Worm (Caenorhabditis elegans): Measurements from ENCODE around the gene Y50D4C.3.
"Not testable (repeated sequence)": the region's sequence is repeated elsewhere in the genome, so short reads cannot be mapped to it uniquely, and the experiment has no call there.

Y50D4C.3 gene

ce11 chrV:890835-891234 is 54.2 kb downstream of the Y50D4C.3 start, which contains the start of gene srlf-22:
srlf-22 (plus strand) TSS chrV:891135.
- TF ChIP-seq ceh-28 (tag; optimal IDR thresholded peaks at IDR 0.05); nhr-77 (tag; optimal IDR thresholded peaks at IDR 0.05); unc-62 (GFP tag; optimal IDR thresholded peaks at IDR 0.05 in 1 of 2); unc-62 (tag; optimal IDR thresholded peaks at IDR 0.05): not testable (repeated sequence)

DNA sequence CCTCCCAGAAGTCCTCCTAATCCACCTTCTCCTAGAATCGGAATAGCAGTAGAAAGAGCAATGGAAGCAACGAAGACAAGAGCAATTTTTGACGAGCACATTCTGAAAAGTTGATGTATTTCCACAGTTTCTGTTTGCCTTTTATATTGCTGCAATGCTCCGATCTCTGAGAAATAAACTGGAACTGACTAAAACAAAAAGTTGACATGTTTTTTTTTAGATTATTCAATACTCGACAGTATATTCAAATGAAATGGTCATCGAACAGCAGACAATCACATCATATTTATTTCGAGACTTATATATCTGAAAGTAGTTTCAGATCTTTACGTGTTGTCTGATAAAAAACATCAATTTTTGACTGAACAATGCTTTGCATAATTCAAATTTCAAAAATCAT is 54.6 kb downstream of the Y50D4C.3 start, which contains the start of gene srlf-21:
Gene srlf-21, minus strand, starts transcription at position 101 of the 400 bp plus-strand sequence.
- TF ChIP-seq nhr-77 (tag; optimal IDR thresholded peaks at IDR 0.05) (no peak), fos-1 (tag; optimal IDR thresholded peaks at IDR 0.05) (no peak), lsy-2 (tag; optimal IDR thresholded peaks at IDR 0.05) (no peak), unc-130 (GFP tag; optimal IDR thresholded peaks at IDR 0.05) (no peak), nhr-76 (tag; optimal IDR thresholded peaks at IDR 0.05) (no peak), nhr-11 (tag; optimal IDR thresholded peaks at IDR 0.05) (no peak), ceh-32 (tag; optimal IDR thresholded peaks at IDR 0.05; ENCODE audit: poor library complexity) (no peak), mdl-1 (tag; optimal IDR thresholded peaks at IDR 0.05) (no peak), nhr-28 (tag; optimal IDR thresholded peaks at IDR 0.05) (no peak), daf-12 (tag; optimal IDR thresholded peaks at IDR 0.05) (no peak), F49E8.2 (tag; optimal IDR thresholded peaks at IDR 0.05; ENCODE audit: borderline replicate concordance) (no peak), nhr-6 (tag; optimal IDR thresholded peaks at IDR 0.05) (no peak), saeg-2 (GFP tag; IDR thresholded peaks at IDR 0.05) (no peak), dmd-8 (GFP tag; IDR thresholded peaks at IDR 0.05) (no peak), ceh-20 (GFP tag; IDR thresholded peaks at IDR 0.05) (no peak)

Measured in whole organism, L4 larva.